Worm (Caenorhabditis elegans): Measurements from ENCODE around the gene npr-37.

The npr-37 gene

ce11 chrIV:419674-420073, 61.3 kb downstream of the npr-37 start, which contains the start of gene eri-1:
eri-1 (minus strand) TSS chrIV:419958.
- no peak for TF ChIP-seq him-1 (tag; optimal IDR thresholded peaks at IDR 0.05)
- no peak for TF ChIP-seq dao-5 (tag; optimal IDR thresholded peaks at IDR 0.05)
- TF ChIP-seq W03F9.2 (tag; optimal IDR thresholded peaks at IDR 0.05): no peak
